Worm (Caenorhabditis elegans) whole organism, young adult: ENCODE measurements around the gene idpp-11.

Experiments used
- B0035.1 ChIP-seq: sonication (generic microtip); optimal IDR thresholded peaks from 2 replicates; lab custom pipeline; 2016; ENCODE audit warnings: missing genetic modification characterization, mild to moderate bottlenecking, missing compliant biosample characterization, missing genotype, missing genetic modification reagents
- B0336.3 ChIP-seq: fragments of 200-800 bp; sonication (Bioruptor generic); IDR thresholded peaks from 2 replicates; pipeline ENCODE4 v1.3.6; 2022; ENCODE audit warnings: missing genetic modification characterization, missing compliant biosample characterization
- C06A6.2 ChIP-seq: fragments of 200-800 bp; sonication (Bioruptor generic); conservative IDR thresholded peaks from 2 replicates; pipeline ENCODE4 v1.3.6; 2022; ENCODE audit warnings: missing genetic modification characterization, missing compliant biosample characterization
- F22D6.2 ChIP-seq: sonication (generic microtip); optimal IDR thresholded peaks from 2 replicates; lab custom pipeline; 2016; ENCODE audit warnings: mild to moderate bottlenecking, missing genetic modification characterization, missing compliant biosample characterization
- F23B12.7 ChIP-seq: sonication (generic microtip); optimal IDR thresholded peaks from 2 replicates; lab custom pipeline; 2017; ENCODE audit warnings: missing genetic modification characterization, mild to moderate bottlenecking, missing compliant biosample characterization, antibody characterized with exemption, moderate library complexity; ENCODE audit not compliant: insufficient read depth
- F37B4.10 ChIP-seq: fragments of 200-800 bp; sonication (Bioruptor generic); IDR thresholded peaks from 2 replicates; pipeline ENCODE4 v1.3.6; 2022; ENCODE audit warnings: missing genetic modification characterization, missing compliant biosample characterization
- F39B2.1 ChIP-seq: fragments of 200-800 bp; sonication (Bioruptor generic); IDR thresholded peaks from 2 replicates; pipeline ENCODE4 v1.3.6; 2022; ENCODE audit warnings: missing genetic modification reagents, missing genetic modification characterization, missing compliant biosample characterization
- K11D2.4 ChIP-seq: fragments of 200-800 bp; sonication (Bioruptor generic); IDR thresholded peaks from 2 replicates; pipeline ENCODE4 v1.3.6; 2022; ENCODE audit warnings: missing genetic modification reagents, missing genetic modification characterization, missing compliant biosample characterization
- K12H6.12 ChIP-seq: fragments of 200-800 bp; sonication (Bioruptor generic); optimal IDR thresholded peaks from 2 replicates; lab custom pipeline; 2018; ENCODE audit warnings: mild to moderate bottlenecking, missing genetic modification characterization, missing compliant biosample characterization
- T07F8.4 ChIP-seq: sonication (generic microtip); optimal IDR thresholded peaks from 2 replicates; lab custom pipeline; 2016; ENCODE audit warnings: mild to moderate bottlenecking, missing genetic modification characterization, moderate library complexity, missing compliant biosample characterization
- Y53G8AR.9 ChIP-seq: fragments of 200-800 bp; sonication (Bioruptor generic); conservative IDR thresholded peaks from 2 replicates; pipeline ENCODE4 v1.3.6; 2022; ENCODE audit warnings: missing genetic modification reagents, missing genetic modification characterization, missing compliant biosample characterization
- Y95B8A.8 ChIP-seq: fragments of 200-800 bp; sonication (Bioruptor generic); IDR thresholded peaks from 2 replicates; pipeline ENCODE4 v1.3.6; 2022; ENCODE audit warnings: missing genetic modification reagents, missing genetic modification characterization, missing compliant biosample characterization
- akir-1 ChIP-seq: fragments of 200-800 bp; sonication (Bioruptor generic); optimal IDR thresholded peaks from 2 replicates; lab custom pipeline; 2018; ENCODE audit warnings: mild to moderate bottlenecking, missing genetic modification characterization, moderate library complexity, missing compliant biosample characterization
- ama-1 ChIP-seq, 3 experiments: fragments of 150-350 bp in 1 of 3; sonication (generic microtip) in 2 of 3; optimal IDR thresholded peaks; 2 replicates each; lab custom pipeline; 2014 to 2018; ENCODE audit warnings: missing biosample characterization in 2 of 3, missing genetic modification characterization in 2 of 3, missing genetic modification reagents in 2 of 3
- aptf-2 ChIP-seq: fragments of 200-800 bp; sonication (Bioruptor generic); conservative IDR thresholded peaks from 2 replicates; pipeline ENCODE4 v1.3.6; 2022; ENCODE audit warnings: missing genetic modification reagents, missing genetic modification characterization, missing compliant biosample characterization
- atf-7 ChIP-seq: sonication (generic microtip); optimal IDR thresholded peaks from 2 replicates; lab custom pipeline; 2017; ENCODE audit warnings: mild to moderate bottlenecking, missing genetic modification characterization, missing compliant biosample characterization
- attf-6 ChIP-seq: fragments of 200-800 bp; sonication (Bioruptor generic); IDR thresholded peaks from 2 replicates; pipeline ENCODE4 v1.3.6; 2022; ENCODE audit warnings: missing genetic modification reagents, missing genetic modification characterization, missing compliant biosample characterization
- cebp-2 ChIP-seq: fragments of 200-800 bp; sonication (Bioruptor generic); IDR thresholded peaks from 2 replicates; pipeline ENCODE4 v1.3.6; 2022; ENCODE audit warnings: missing genetic modification characterization, missing compliant biosample characterization
- ceh-40 ChIP-seq: fragments of 200-800 bp; sonication (Bioruptor generic); IDR thresholded peaks from 2 replicates; pipeline ENCODE4 v1.3.6; 2022; ENCODE audit warnings: missing genetic modification characterization, missing compliant biosample characterization
- ceh-58 ChIP-seq: fragments of 200-800 bp; sonication (Bioruptor generic); IDR thresholded peaks from 2 replicates; pipeline ENCODE4 v1.3.6; 2022; ENCODE audit warnings: missing genetic modification characterization, missing compliant biosample characterization
- die-1 ChIP-seq: sonication (generic microtip); optimal IDR thresholded peaks from 2 replicates; lab custom pipeline; 2016; ENCODE audit warnings: missing genotype, mild to moderate bottlenecking, missing genetic modification characterization, missing compliant biosample characterization
- dox-1 ChIP-seq: fragments of 200-800 bp; sonication (Bioruptor generic); IDR thresholded peaks from 2 replicates; pipeline ENCODE4 v1.3.6; 2022; ENCODE audit warnings: missing genetic modification reagents, missing genetic modification characterization, missing compliant biosample characterization
- egrh-3 ChIP-seq: fragments of 200-800 bp; sonication (Bioruptor generic); IDR thresholded peaks from 2 replicates; pipeline ENCODE4 v1.3.6; 2022; ENCODE audit warnings: missing genetic modification reagents, missing genetic modification characterization, missing compliant biosample characterization
- ets-4 ChIP-seq: fragments of 200-800 bp; sonication (Bioruptor generic); optimal IDR thresholded peaks from 2 replicates; lab custom pipeline; 2018; ENCODE audit warnings: mild to moderate bottlenecking, missing genetic modification characterization, missing compliant biosample characterization
- fkh-3 ChIP-seq: sonication (generic microtip); optimal IDR thresholded peaks from 2 replicates; lab custom pipeline; 2016; ENCODE audit warnings: mild to moderate bottlenecking, missing genetic modification characterization, missing compliant biosample characterization
- him-1 ChIP-seq: sonication (generic microtip); optimal IDR thresholded peaks from 2 replicates; lab custom pipeline; 2016; ENCODE audit warnings: missing genotype, missing genetic modification reagents, missing genetic modification characterization, missing compliant biosample characterization
- hlh-12 ChIP-seq: sonication (generic microtip); optimal IDR thresholded peaks from 2 replicates; lab custom pipeline; 2016; ENCODE audit warnings: missing genetic modification characterization, missing compliant biosample characterization
- hmg-20 ChIP-seq: fragments of 200-800 bp; sonication (Bioruptor generic); IDR thresholded peaks from 2 replicates; pipeline ENCODE4 v1.3.6; 2022; ENCODE audit warnings: missing genetic modification reagents, missing genetic modification characterization, missing compliant biosample characterization
- lag-1 ChIP-seq: fragments of 200-800 bp; sonication (Bioruptor generic); IDR thresholded peaks from 2 replicates; pipeline ENCODE4 v1.3.6; 2022; ENCODE audit warnings: missing genetic modification reagents, missing genetic modification characterization, missing compliant biosample characterization
- let-526 ChIP-seq: fragments of 200-800 bp; sonication (Bioruptor generic); IDR thresholded peaks from 2 replicates; pipeline ENCODE4 v1.3.6; 2022; ENCODE audit warnings: missing genetic modification reagents, missing genetic modification characterization, missing compliant biosample characterization
- lin-26 ChIP-seq: fragments of 200-800 bp; sonication (Bioruptor generic); IDR thresholded peaks from 2 replicates; pipeline ENCODE4 v1.3.6; 2022; ENCODE audit warnings: missing genetic modification reagents, missing genetic modification characterization, missing compliant biosample characterization
- lsy-27 ChIP-seq: sonication (generic microtip); optimal IDR thresholded peaks from 2 replicates; lab custom pipeline; 2017; ENCODE audit warnings: missing genetic modification characterization, mild to moderate bottlenecking, missing compliant biosample characterization, antibody characterized with exemption, missing genotype, borderline replicate concordance; ENCODE audit not compliant: insufficient read depth
- madf-3 ChIP-seq: fragments of 200-800 bp; sonication (Bioruptor generic); IDR thresholded peaks from 2 replicates; pipeline ENCODE4 v1.3.6; 2022; ENCODE audit warnings: missing genetic modification reagents, missing genetic modification characterization, missing compliant biosample characterization
- madf-8 ChIP-seq: fragments of 200-800 bp; sonication (Bioruptor generic); conservative IDR thresholded peaks from 2 replicates; pipeline ENCODE4 v1.3.6; 2022; ENCODE audit warnings: missing genetic modification reagents, missing genetic modification characterization, missing compliant biosample characterization
- mcd-1 ChIP-seq: fragments of 200-800 bp; sonication (Bioruptor generic); IDR thresholded peaks from 2 replicates; pipeline ENCODE4 v1.3.6; 2022; ENCODE audit warnings: missing genetic modification reagents, missing genetic modification characterization, missing compliant biosample characterization
- nfya-1 ChIP-seq: sonication (generic microtip); optimal IDR thresholded peaks from 2 replicates; lab custom pipeline; 2017; ENCODE audit warnings: antibody characterized with exemption, missing compliant biosample characterization, missing genetic modification characterization, borderline replicate concordance; ENCODE audit not compliant: insufficient read depth
- nfyb-1 ChIP-seq: fragments of 200-800 bp; sonication (Bioruptor generic); IDR thresholded peaks from 2 replicates; pipeline ENCODE4 v1.3.6; 2022; ENCODE audit warnings: missing genetic modification reagents, missing genetic modification characterization, missing compliant biosample characterization
- nhr-80 ChIP-seq: sonication (generic microtip); optimal IDR thresholded peaks from 2 replicates; lab custom pipeline; 2016; ENCODE audit warnings: missing genetic modification characterization, missing compliant biosample characterization
- nhr-90 ChIP-seq: sonication (generic microtip); optimal IDR thresholded peaks from 2 replicates; lab custom pipeline; 2016; ENCODE audit warnings: missing genotype, mild to moderate bottlenecking, missing genetic modification characterization, missing compliant biosample characterization
- pha-4 ChIP-seq: fragments of 150-350 bp; sonication (generic microtip); optimal IDR thresholded peaks from 2 replicates; lab custom pipeline; 2014; ENCODE audit warnings: missing biosample characterization, missing genetic modification reagents, missing genetic modification characterization
- rcor-1 ChIP-seq: fragments of 200-800 bp; sonication (Bioruptor generic); IDR thresholded peaks from 2 replicates; pipeline ENCODE4 v1.3.6; 2022; ENCODE audit warnings: missing genetic modification reagents, missing genetic modification characterization, missing compliant biosample characterization
- repo-1 ChIP-seq: sonication (generic microtip); optimal IDR thresholded peaks from 2 replicates; lab custom pipeline; 2017; ENCODE audit warnings: mild to moderate bottlenecking, missing genetic modification characterization, missing compliant biosample characterization
- snpc-4 ChIP-seq, 5 experiments: fragments of 150-350 bp in 1 of 5; sonication (generic microtip) in 4 of 5; optimal IDR thresholded peaks; 2 replicates each; lab custom pipeline; 2014 to 2018; ENCODE audit warnings: missing genetic modification characterization in 5 of 5, missing biosample characterization in 3 of 5, antibody characterized with exemption in 2 of 5, mild to moderate bottlenecking in 2 of 5, missing compliant biosample characterization in 2 of 5, missing genotype in 2 of 5, moderate library complexity in 2 of 5, missing genetic modification reagents in 1 of 5
- tbp1 ChIP-seq: fragments of 200-800 bp; sonication (Bioruptor generic); optimal IDR thresholded peaks from 2 replicates; lab custom pipeline; 2018; ENCODE audit warnings: mild to moderate bottlenecking, missing genetic modification characterization, missing compliant biosample characterization
- unc-130 ChIP-seq: sonication (generic microtip); optimal IDR thresholded peaks from 2 replicates; lab custom pipeline; 2016; ENCODE audit warnings: missing genetic modification reagents, missing genetic modification characterization, missing compliant biosample characterization
- ztf-22 ChIP-seq: fragments of 200-800 bp; sonication (Bioruptor generic); optimal IDR thresholded peaks from 2 replicates; lab custom pipeline; 2018; ENCODE audit warnings: mild to moderate bottlenecking, missing genetic modification characterization, moderate library complexity, missing compliant biosample characterization
- ztf-26 ChIP-seq: sonication (generic microtip); optimal IDR thresholded peaks from 2 replicates; lab custom pipeline; 2017; ENCODE audit warnings: missing genetic modification characterization, missing compliant biosample characterization
- ztf-28 ChIP-seq: fragments of 200-800 bp; sonication (Bioruptor generic); IDR thresholded peaks from 2 replicates; pipeline ENCODE4 v1.3.6; 2022; ENCODE audit warnings: missing genetic modification reagents, missing genetic modification characterization, missing compliant biosample characterization

Gene idpp-11

ce11 chrX:7794306-7794743 is 48.0 kb upstream of the idpp-11 start (continued):
- TF ChIP-seq ztf-28 (GFP tag; lab: Robert Waterston, UW) (0 out of 2 replicates have a peak, but pooled peaks have one; percentile 21), B0336.3 (no peak; the same call in 1 of the 2 replicates), ztf-22 (GFP tag; lab: Kevin White, UChicago) (peak; percentile 5), him-1 (peak; percentile 79), aptf-2 (GFP tag; lab: Robert Waterston, UW) (no peak), unc-130 (GFP tag; lab: Kevin White, UChicago) (no peak), fkh-3 (tag; lab: Kevin White, UChicago) (no peak), repo-1 (tag; lab: Kevin White, UChicago) (peak; percentile 70), madf-3 (GFP tag; lab: Robert Waterston, UW) (no peak), let-526 (GFP tag; lab: Robert Waterston, UW) (no peak), lsy-27 (no peak), attf-6 (GFP tag; lab: Robert Waterston, UW) (no peak), nhr-80 (tag; lab: Kevin White, UChicago) (peak; percentile 18), egrh-3 (peak; percentile 25; the same call in 1 of the 2 replicates), K12H6.12 (tag; lab: Kevin White, UChicago) (no peak), mcd-1 (no peak; the same call in 1 of the 2 replicates), nfya-1 (tag; lab: Kevin White, UChicago) (no peak), tbp1 (GFP tag; lab: Kevin White, UChicago) (peak; percentile 89), hmg-20 (GFP tag; lab: Robert Waterston, UW) (peak; percentile 17; the same call in 1 of the 2 replicates), die-1 (tag; lab: Kevin White, UChicago) (peak; percentile 92), F37B4.10 (no peak), ztf-26 (tag; lab: Kevin White, UChicago) (peak; percentile 52), Y95B8A.8 (GFP tag; lab: Robert Waterston, UW) (no peak), ceh-58 (no peak), K11D2.4 (peak; percentile 42; the same call in 1 of the 2 replicates), T07F8.4 (tag; lab: Kevin White, UChicago) (peak; percentile 47), dox-1 (GFP tag; lab: Robert Waterston, UW) (peak; percentile 79), ets-4 (no peak), akir-1 (no peak), snpc-4 (GFP tag; optimal IDR thresholded peaks at IDR 0.05; lab: Kevin White, UChicago) (peak; percentile 67), snpc-4 (tag; optimal IDR thresholded peaks at IDR 0.05; lab: Kevin White, UChicago) (peak in 3 of 4 experiments; percentile 14 to 65 (median 53)), B0035.1 (tag; lab: Kevin White, UChicago) (peak; percentile 59), C06A6.2 (no peak), madf-8 (no peak), ceh-40 (GFP tag; lab: Robert Waterston, UW) (peak; percentile 42; the same call in 1 of the 2 replicates), pha-4 (tag; lab: Kevin White, UChicago) (no peak), nfyb-1 (GFP tag; lab: Robert Waterston, UW) (peak; percentile 76; the same call in 1 of the 2 replicates), atf-7 (peak; percentile 13), nhr-90 (tag; lab: Kevin White, UChicago) (peak; percentile 76), cebp-2 (GFP tag; lab: Robert Waterston, UW) (no peak), ama-1 (optimal IDR thresholded peaks at IDR 0.05; lab: Kevin White, UChicago) (no peak), ama-1 (GFP tag; optimal IDR thresholded peaks at IDR 0.05; lab: Kevin White, UChicago) (peak in 1 of 2 experiments; percentile 44), F23B12.7 (tag; lab: Kevin White, UChicago) (no peak), lag-1 (no peak), Y53G8AR.9 (GFP tag; lab: Robert Waterston, UW) (no peak), rcor-1 (0 out of 2 replicates have a peak, but pooled peaks have one; percentile 26), lin-26 (peak; percentile 84), F39B2.1 (no peak), F22D6.2 (peak; percentile 14), hlh-12 (tag; lab: Kevin White, UChicago) (no peak)
